Fruit fly (Drosophila melanogaster) whole organism, embryonic: ENCODE data around the gene spz5.
A peak's percentile ranks its signal among the peaks of the same experiment; 100 is the strongest.

Experiments used
- CG10565 ChIP-seq: fragments of 200-800 bp; sonication (Bioruptor generic); optimal IDR thresholded peaks from 3 replicates; lab custom pipeline; 2016; ENCODE audit warnings: missing biosample characterization, mild to moderate bottlenecking, missing genetic modification characterization
- CG11504 ChIP-seq: fragments of 200-800 bp; sonication (Bioruptor generic); optimal IDR thresholded peaks from 3 replicates; lab custom pipeline; 2019; ENCODE audit warnings: missing biosample characterization, mild to moderate bottlenecking, missing genetic modification characterization, moderate library complexity
- CG1233 ChIP-seq: fragments of 200-800 bp; sonication (Bioruptor generic); optimal IDR thresholded peaks from 4 replicates; lab custom pipeline; 2018; ENCODE audit warnings: missing biosample characterization, mild to moderate bottlenecking, missing genetic modification characterization
- CG12659 ChIP-seq: fragments of 200-800 bp; sonication (Bioruptor generic); optimal IDR thresholded peaks from 3 replicates; lab custom pipeline; 2017; ENCODE audit warnings: mild to moderate bottlenecking, missing biosample characterization, missing genetic modification reagents, missing genetic modification characterization
- CG18011 ChIP-seq: fragments of 200-800 bp; sonication (Bioruptor generic); optimal IDR thresholded peaks from 2 replicates; lab custom pipeline; 2017; ENCODE audit warnings: missing biosample characterization, missing genetic modification characterization, mild to moderate bottlenecking, moderate library complexity, missing genotype
- CG18599 ChIP-seq: fragments of 200-800 bp; sonication (Bioruptor generic); optimal IDR thresholded peaks from 3 replicates; lab custom pipeline; 2017; ENCODE audit warnings: missing biosample characterization, missing genetic modification characterization, mild to moderate bottlenecking, moderate library complexity, missing genetic modification reagents
- CG2678 ChIP-seq: fragments of 200-800 bp; sonication (Bioruptor generic); optimal IDR thresholded peaks from 3 replicates; lab custom pipeline; 2019; ENCODE audit warnings: missing biosample characterization, mild to moderate bottlenecking, missing genetic modification characterization, moderate library complexity
- CG34376 ChIP-seq: fragments of 200-800 bp; sonication (Bioruptor generic); optimal IDR thresholded peaks from 2 replicates; lab custom pipeline; 2018; ENCODE audit warnings: missing biosample characterization, mild to moderate bottlenecking, missing genetic modification characterization
- CG6689 ChIP-seq: fragments of 200-800 bp; sonication (Bioruptor generic); IDR thresholded peaks from 2 replicates; pipeline ENCODE4 v1.3.6; 2022; ENCODE audit warnings: missing biosample characterization, missing genetic modification characterization
- CG7357 ChIP-seq: fragments of 200-800 bp; sonication (Bioruptor generic); IDR thresholded peaks from 3 replicates; pipeline ENCODE4 v1.3.6; 2022; ENCODE audit warnings: missing biosample characterization, missing genetic modification characterization
- CG7839 ChIP-seq: fragments of 200-800 bp; sonication (Bioruptor generic); optimal IDR thresholded peaks from 3 replicates; lab custom pipeline; 2018; ENCODE audit warnings: missing biosample characterization, mild to moderate bottlenecking, missing genetic modification characterization, moderate library complexity
- CG8359 ChIP-seq: fragments of 200-800 bp; sonication (Bioruptor generic); optimal IDR thresholded peaks from 2 replicates; lab custom pipeline; 2017; ENCODE audit warnings: missing biosample characterization, mild to moderate bottlenecking, missing genetic modification characterization, borderline replicate concordance
- CG9817 ChIP-seq: fragments of 200-800 bp; sonication (Bioruptor generic); optimal IDR thresholded peaks from 2 replicates; lab custom pipeline; 2018; ENCODE audit warnings: missing biosample characterization, mild to moderate bottlenecking, missing genetic modification characterization, moderate library complexity
- H2.0 ChIP-seq: fragments of 200-800 bp; sonication (Bioruptor generic); IDR thresholded peaks from 2 replicates; pipeline ENCODE4 v1.3.6; 2022; ENCODE audit warnings: missing biosample characterization, missing genetic modification characterization
- Med ChIP-seq: fragments of 200-800 bp; sonication (Bioruptor generic); peaks from one replicate; lab custom pipeline; 2016; ENCODE audit warnings: missing biosample characterization, missing genetic modification characterization, mild to moderate bottlenecking, inconsistent platforms, moderate library complexity
- Mes4 ChIP-seq: fragments of 200-800 bp; sonication (Bioruptor generic); optimal IDR thresholded peaks from 2 replicates; lab custom pipeline; 2016; ENCODE audit warnings: missing biosample characterization, missing genetic modification characterization
- abd-A ChIP-seq: fragments of 200-800 bp; sonication (Bioruptor generic); optimal IDR thresholded peaks from 3 replicates; lab custom pipeline; 2019; ENCODE audit warnings: missing biosample characterization, mild to moderate bottlenecking, missing genetic modification characterization, moderate library complexity
- bcd ChIP-seq: fragments of 200-800 bp; sonication (Bioruptor generic); optimal IDR thresholded peaks from 2 replicates; lab custom pipeline; 2017; ENCODE audit warnings: missing biosample characterization, mild to moderate bottlenecking, missing genetic modification characterization
- dmrt99B ChIP-seq: fragments of 200-800 bp; sonication (Bioruptor generic); optimal IDR thresholded peaks from 2 replicates; lab custom pipeline; 2018; ENCODE audit warnings: missing biosample characterization, mild to moderate bottlenecking, missing genetic modification characterization, moderate library complexity
- esg ChIP-seq: fragments of 200-800 bp; sonication (Bioruptor generic); conservative IDR thresholded peaks from 2 replicates; pipeline ENCODE4 v1.3.6; 2022; ENCODE audit warnings: missing biosample characterization, missing genetic modification characterization
- ftz-f1 ChIP-seq: fragments of 200-800 bp; sonication (Bioruptor generic); optimal IDR thresholded peaks from 2 replicates; lab custom pipeline; 2016; ENCODE audit warnings: missing biosample characterization, missing genetic modification characterization
- gsb-n ChIP-seq: fragments of 200-800 bp; sonication (Bioruptor generic); optimal IDR thresholded peaks from 3 replicates; lab custom pipeline; 2018; ENCODE audit warnings: missing biosample characterization, mild to moderate bottlenecking, missing genetic modification characterization
- kah ChIP-seq: fragments of 200-800 bp; sonication (Bioruptor generic); optimal IDR thresholded peaks from 2 replicates; lab custom pipeline; 2018; ENCODE audit warnings: missing biosample characterization, mild to moderate bottlenecking, missing genetic modification characterization
- kni ChIP-seq: fragments of 200-800 bp; sonication (Bioruptor generic); optimal IDR thresholded peaks from 3 replicates; lab custom pipeline; 2017; ENCODE audit warnings: mild to moderate bottlenecking, missing biosample characterization, missing genetic modification reagents, missing genetic modification characterization
- nau ChIP-seq: fragments of 200-800 bp; sonication (Bioruptor generic); optimal IDR thresholded peaks from 3 replicates; lab custom pipeline; 2017; ENCODE audit warnings: missing biosample characterization, mild to moderate bottlenecking, missing genetic modification characterization, missing genetic modification reagents
- nerfin-1 ChIP-seq: fragments of 200-800 bp; sonication (Bioruptor generic); optimal IDR thresholded peaks from 3 replicates; lab custom pipeline; 2019; ENCODE audit warnings: missing biosample characterization, mild to moderate bottlenecking, missing genetic modification characterization, moderate library complexity
- phol ChIP-seq: fragments of 200-800 bp; sonication (Bioruptor generic); optimal IDR thresholded peaks from 3 replicates; lab custom pipeline; 2018; ENCODE audit warnings: missing biosample characterization, mild to moderate bottlenecking, missing genetic modification characterization, moderate library complexity
- pros ChIP-seq: fragments of 200-800 bp; sonication (Bioruptor generic); optimal IDR thresholded peaks from 3 replicates; lab custom pipeline; 2019; ENCODE audit warnings: missing biosample characterization, mild to moderate bottlenecking, missing genetic modification characterization, moderate library complexity
- scrt ChIP-seq: fragments of 200-800 bp; sonication (Bioruptor generic); optimal IDR thresholded peaks from 2 replicates; lab custom pipeline; 2018; ENCODE audit warnings: missing biosample characterization, mild to moderate bottlenecking, missing genetic modification characterization, moderate library complexity
- sd ChIP-seq: fragments of 200-800 bp; sonication (Bioruptor generic); optimal IDR thresholded peaks from 3 replicates; lab custom pipeline; 2018; ENCODE audit warnings: missing biosample characterization, mild to moderate bottlenecking, missing genetic modification characterization, moderate library complexity
- seq ChIP-seq: fragments of 200-800 bp; sonication (Bioruptor generic); IDR thresholded peaks from 2 replicates; pipeline ENCODE4 v1.3.6; 2022; ENCODE audit warnings: missing biosample characterization, missing genetic modification characterization
- vnd ChIP-seq: fragments of 200-800 bp; sonication (Bioruptor generic); IDR thresholded peaks from 3 replicates; pipeline ENCODE4 v1.3.6; 2022; ENCODE audit warnings: missing biosample characterization, missing genetic modification characterization; ENCODE audit not compliant: partially characterized antibody
- wdn ChIP-seq: fragments of 200-800 bp; sonication (Bioruptor generic); IDR thresholded peaks from 2 replicates; pipeline ENCODE4 v1.3.6; 2022; ENCODE audit warnings: missing biosample characterization, missing genetic modification characterization
- zfh1 ChIP-seq: fragments of 200-800 bp; sonication (Bioruptor generic); IDR thresholded peaks from 3 replicates; pipeline ENCODE4 v1.3.6; 2022; ENCODE audit warnings: missing biosample characterization, missing genetic modification characterization

spz5 gene

DNA sequence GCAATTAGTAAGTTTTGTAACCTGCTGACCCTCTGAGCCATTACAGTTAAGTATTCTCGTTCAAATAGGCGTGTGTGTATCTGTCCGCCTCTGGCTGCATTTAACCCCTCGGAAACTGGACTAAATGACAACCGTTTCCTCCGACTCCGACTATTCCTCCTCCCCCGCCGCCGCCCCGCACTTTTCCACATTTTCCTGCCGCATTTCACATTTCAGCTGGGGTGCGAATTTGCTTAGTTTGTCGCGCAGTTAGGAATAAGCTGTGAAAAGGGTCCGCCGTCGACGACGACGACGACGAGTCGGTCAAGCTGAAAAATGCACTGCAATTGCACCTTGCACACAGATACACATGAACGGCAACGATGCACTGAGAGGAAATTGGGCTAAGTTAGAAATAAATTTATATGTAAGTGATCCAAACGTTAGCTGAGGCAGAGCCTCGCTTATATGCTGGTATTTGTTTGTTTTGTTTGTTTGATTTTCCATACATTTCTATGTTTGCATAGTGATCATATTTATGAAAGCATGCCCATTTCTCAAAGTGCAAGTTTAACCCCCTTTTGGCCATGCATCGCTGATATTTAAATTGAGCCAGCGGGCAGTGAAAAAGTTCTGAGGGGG lies 29.9 kb downstream of the spz5 start (continued):
- no peak for TF ChIP-seq CG6689 (GFP tag; lab: Robert Waterston, UW)
- TF ChIP-seq CG7357 (GFP tag; lab: Robert Waterston, UW), result no peak
- no peak for TF ChIP-seq kah (GFP tag; lab: Kevin White, UChicago)
- no peak for TF ChIP-seq CG34376 (GFP tag; lab: Kevin White, UChicago)
- no peak for TF ChIP-seq CG12659 (GFP tag; lab: Kevin White, UChicago)
- TF ChIP-seq CG8359 (GFP tag; lab: Kevin White, UChicago), result no peak

dm6 chr3L:2860087-2860486 lies 31.9 kb downstream of the spz5 start:
- TF ChIP-seq CG1233 (GFP tag; lab: Kevin White, UChicago), result no peak
- TF ChIP-seq phol, result peak; percentile 7
- TF ChIP-seq dmrt99B (tag; lab: Kevin White, UChicago), result peak; percentile 30
- TF ChIP-seq Med (GFP tag; lab: Kevin White, UChicago), result peak; percentile 51
- no peak for TF ChIP-seq zfh1 (GFP tag; lab: Robert Waterston, UW)
- peak; percentile 24 for TF ChIP-seq CG2678 (tag; lab: Kevin White, UChicago)
- TF ChIP-seq CG18599 (GFP tag; lab: Kevin White, UChicago), result peak; percentile 43
- TF ChIP-seq CG7839 (tag; lab: Kevin White, UChicago), result peak; percentile 1
- TF ChIP-seq CG11504 (tag; lab: Kevin White, UChicago), result peak; percentile 33
- 0 out of 2 replicates have a peak, but pooled peaks have one; percentile 15 for TF ChIP-seq esg (GFP tag; lab: Robert Waterston, UW)

- TF ChIP-seq pros (GFP tag; lab: Kevin White, UChicago) (peak; percentile 92), scrt (peak; percentile 4), gsb-n (peak; percentile 81), nau (GFP tag; lab: Kevin White, UChicago) (no peak), CG9817 (no peak), ftz-f1 (GFP tag; lab: Kevin White, UChicago) (peak; percentile 19), CG18599 (GFP tag; lab: Kevin White, UChicago) (peak; percentile 15), seq (GFP tag; lab: Robert Waterston, UW) (peak; percentile 53), abd-A (tag; lab: Kevin White, UChicago) (peak; percentile 79), CG10565 (GFP tag; lab: Kevin White, UChicago) (no peak), nerfin-1 (tag; lab: Kevin White, UChicago) (peak; percentile 53), esg (GFP tag; lab: Robert Waterston, UW) (no peak), bcd (GFP tag; lab: Kevin White, UChicago) (no peak), Mes4 (GFP tag; lab: Kevin White, UChicago) (no peak), sd (tag; lab: Kevin White, UChicago) (peak; percentile 34), vnd (no peak), H2.0 (GFP tag; lab: Robert Waterston, UW) (no peak), kni (GFP tag; lab: Kevin White, UChicago) (peak; percentile 35), wdn (GFP tag; lab: Robert Waterston, UW) (no peak), CG18011 (GFP tag; lab: Kevin White, UChicago) (no peak)
These were observed 36.5 kb downstream of the spz5 start for dm6 chr3L:2855427-2856005.
